Worm (Caenorhabditis elegans): ENCODE results near the gene F39G3.4.
"Not testable (repeated sequence)": the region's sequence is repeated elsewhere in the genome, so short reads cannot be mapped to it uniquely, and the experiment has no call there.

DNA sequence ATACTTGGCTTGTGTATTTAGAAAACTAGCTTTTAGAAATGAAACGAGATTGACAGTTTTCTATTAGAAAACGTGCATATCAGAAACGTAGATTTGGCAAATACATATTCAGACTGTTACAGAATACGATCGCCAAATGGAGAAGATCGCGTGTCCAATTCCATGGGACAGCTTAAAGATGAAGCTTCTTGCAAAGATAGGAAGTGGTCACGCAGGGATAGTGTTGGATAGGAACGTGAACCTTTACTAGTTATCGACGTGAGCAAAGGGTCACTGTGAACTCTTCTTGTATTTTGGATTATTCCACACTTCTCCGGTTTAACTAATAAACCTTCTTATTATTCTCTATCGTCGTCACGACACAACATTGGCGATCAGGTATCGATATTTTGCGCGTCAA, 36.1 kb downstream of the F39G3.4 start, which contains the start of gene bgnt-1.4:
- TF ChIP-seq dao-5, him-1, W03F9.2 (tag; optimal IDR thresholded peaks at IDR 0.05): not testable (repeated sequence)
